Worm (Caenorhabditis elegans): ENCODE data around the gene C08F8.6.
A peak's percentile ranks its signal among the peaks of the same experiment; 100 is the strongest.

Gene C08F8.6

ce11 chrIV:11119972-11120562 lies 44.7 kb downstream of the C08F8.6 start:
- 0 out of 2 replicates have a peak, but pooled peaks have one; percentile 56 for TF ChIP-seq flt-1 (GFP tag; IDR thresholded peaks at IDR 0.05)
- TF ChIP-seq ztf-23 (GFP tag; IDR thresholded peaks at IDR 0.05) = 0 out of 2 replicates have a peak, but pooled peaks have one; percentile 41
- TF ChIP-seq T22C8.4 (GFP tag; IDR thresholded peaks at IDR 0.05) = no peak

- TF ChIP-seq T22C8.4 (GFP tag; IDR thresholded peaks at IDR 0.05) (no peak), ref-1 (GFP tag; conservative IDR thresholded peaks at IDR 0.05) (no peak), flt-1 (GFP tag; IDR thresholded peaks at IDR 0.05) (peak; percentile 72; the same call in 1 of the 2 replicates), klf-2 (GFP tag; conservative IDR thresholded peaks at IDR 0.05) (0 out of 2 replicates have a peak, but pooled peaks have one; percentile 26), ztf-23 (GFP tag; IDR thresholded peaks at IDR 0.05) (peak; percentile 49; the same call in 1 of the 2 replicates), tab-1 (GFP tag; IDR thresholded peaks at IDR 0.05) (0 out of 2 replicates have a peak, but pooled peaks have one; percentile 62), med-1 (GFP tag; optimal IDR thresholded peaks at IDR 0.05; ENCODE audit: insufficient read depth) (no peak), cog-1 (tag; optimal IDR thresholded peaks at IDR 0.05) (peak; percentile 90), ztf-29 (GFP tag; IDR thresholded peaks at IDR 0.05) (peak; percentile 34; the same call in 1 of the 2 replicates)
These were observed 45.8 kb downstream of the C08F8.6 start, which contains the start of the genes imp-2 and enpl-1 for ce11 chrIV:11118837-11119491. Gene imp-2, minus strand, starts transcription at chrIV:11118887. Gene enpl-1, plus strand, starts transcription at chrIV:11119298.
